Fruit fly (Drosophila melanogaster) whole organism, embryonic: ENCODE measurements around the gene CG6465.

Source experiments
- Adf1 ChIP-seq: fragments of 200-800 bp; sonication (Bioruptor generic); IDR thresholded peaks from 2 replicates; pipeline ENCODE4 v1.3.6; 2022; ENCODE audit warnings: missing biosample characterization, missing genetic modification characterization
- CG10979 ChIP-seq: fragments of 200-800 bp; sonication (Bioruptor generic); optimal IDR thresholded peaks from 2 replicates; lab custom pipeline; 2018; ENCODE audit warnings: missing biosample characterization, mild to moderate bottlenecking, missing genetic modification characterization, moderate library complexity
- CG11093 ChIP-seq: fragments of 200-800 bp; sonication (Bioruptor generic); IDR thresholded peaks from 3 replicates; pipeline ENCODE4 v1.3.6; 2022; ENCODE audit warnings: missing biosample characterization, missing genetic modification characterization
- CG12219 ChIP-seq: fragments of 200-800 bp; sonication (Bioruptor generic); optimal IDR thresholded peaks from 3 replicates; lab custom pipeline; 2018; ENCODE audit warnings: missing biosample characterization, mild to moderate bottlenecking, missing genetic modification characterization
- CG12744 ChIP-seq: fragments of 200-800 bp; sonication (Bioruptor generic); optimal IDR thresholded peaks from 2 replicates; lab custom pipeline; 2016; ENCODE audit warnings: missing biosample characterization, missing genetic modification characterization
- CG13424 ChIP-seq: fragments of 200-800 bp; sonication (Bioruptor generic); optimal IDR thresholded peaks from 2 replicates; lab custom pipeline; 2019; ENCODE audit warnings: missing biosample characterization, mild to moderate bottlenecking, missing genetic modification characterization, moderate library complexity
- CG13775 ChIP-seq: fragments of 200-800 bp; sonication (Bioruptor generic); optimal IDR thresholded peaks from 3 replicates; lab custom pipeline; 2017; ENCODE audit warnings: missing biosample characterization, mild to moderate bottlenecking, missing genetic modification characterization
- CG14441 ChIP-seq: fragments of 200-800 bp; sonication (Bioruptor generic); IDR thresholded peaks from 2 replicates; pipeline ENCODE4 v1.3.6; 2022; ENCODE audit warnings: missing biosample characterization, missing genetic modification characterization
- CG14860 ChIP-seq: fragments of 200-800 bp; sonication (Bioruptor generic); IDR thresholded peaks from 3 replicates; pipeline ENCODE4 v1.3.6; 2022; ENCODE audit warnings: missing biosample characterization, missing genetic modification characterization; ENCODE audit not compliant: partially characterized antibody
- CG1602 ChIP-seq: fragments of 200-800 bp; sonication (Bioruptor generic); optimal IDR thresholded peaks from 3 replicates; lab custom pipeline; 2016; ENCODE audit warnings: missing biosample characterization, missing genetic modification characterization
- CG16813 ChIP-seq: fragments of 200-800 bp; sonication (Bioruptor generic); IDR thresholded peaks from 3 replicates; pipeline ENCODE4 v1.3.6; 2022; ENCODE audit warnings: missing biosample characterization, missing genetic modification characterization; ENCODE audit not compliant: partially characterized antibody
- CG17186 ChIP-seq: fragments of 200-800 bp; sonication (Bioruptor generic); optimal IDR thresholded peaks from 3 replicates; lab custom pipeline; 2017; ENCODE audit warnings: missing biosample characterization, missing genetic modification reagents, missing genetic modification characterization
- CG18619 ChIP-seq: fragments of 200-800 bp; sonication (Bioruptor generic); optimal IDR thresholded peaks from 3 replicates; lab custom pipeline; 2017; ENCODE audit warnings: missing biosample characterization, mild to moderate bottlenecking, missing genetic modification characterization
- CG30020 ChIP-seq: fragments of 200-800 bp; optimal IDR thresholded peaks from 2 replicates; lab custom pipeline; 2019; ENCODE audit warnings: missing biosample characterization, mild to moderate bottlenecking, missing genetic modification characterization, moderate library complexity
- CG30431 ChIP-seq: fragments of 200-800 bp; sonication (Bioruptor generic); optimal IDR thresholded peaks from 2 replicates; lab custom pipeline; 2017; ENCODE audit warnings: missing biosample characterization, missing genetic modification characterization
- CG31224 ChIP-seq: fragments of 200-800 bp; sonication (Bioruptor generic); IDR thresholded peaks from 2 replicates; pipeline ENCODE4 v1.3.6; 2022; ENCODE audit warnings: missing biosample characterization, missing genetic modification characterization
- CG33557 ChIP-seq: fragments of 200-800 bp; sonication (Bioruptor generic); optimal IDR thresholded peaks from 2 replicates; lab custom pipeline; 2019; ENCODE audit warnings: missing biosample characterization, mild to moderate bottlenecking, missing genetic modification characterization, moderate library complexity
- CG3838 ChIP-seq: fragments of 200-800 bp; sonication (Bioruptor generic); optimal IDR thresholded peaks from 3 replicates; lab custom pipeline; 2016; ENCODE audit warnings: missing biosample characterization, missing genetic modification characterization
- CG4360 ChIP-seq: fragments of 200-800 bp; sonication (Bioruptor generic); IDR thresholded peaks from 2 replicates; pipeline ENCODE4 v1.3.6; 2022; ENCODE audit warnings: missing biosample characterization, missing genetic modification characterization
- CG6272 ChIP-seq: fragments of 200-800 bp; sonication (Bioruptor generic); IDR thresholded peaks from 2 replicates; pipeline ENCODE4 v1.3.6; 2022; ENCODE audit warnings: missing biosample characterization, missing genetic modification characterization
- CG7372 ChIP-seq: fragments of 200-800 bp; sonication (Bioruptor generic); IDR thresholded peaks from 2 replicates; pipeline ENCODE4 v1.3.6; 2022; ENCODE audit warnings: missing biosample characterization, missing genetic modification characterization
- CG8765 ChIP-seq: fragments of 200-800 bp; sonication (Bioruptor generic); IDR thresholded peaks from 2 replicates; pipeline ENCODE4 v1.3.6; 2022; ENCODE audit warnings: missing biosample characterization, missing genetic modification characterization
- CG9437 ChIP-seq: fragments of 200-800 bp; sonication (Bioruptor generic); optimal IDR thresholded peaks from 2 replicates; lab custom pipeline; 2018; ENCODE audit warnings: missing biosample characterization, mild to moderate bottlenecking, missing genetic modification characterization
- CHES-1-like ChIP-seq: fragments of 200-800 bp; sonication (Bioruptor generic); optimal IDR thresholded peaks from 2 replicates; lab custom pipeline; 2016; ENCODE audit warnings: missing biosample characterization, missing genetic modification characterization
- Deaf1 ChIP-seq: fragments of 200-800 bp; optimal IDR thresholded peaks from 3 replicates; lab custom pipeline; 2019; ENCODE audit warnings: missing biosample characterization, mild to moderate bottlenecking, missing genetic modification characterization, moderate library complexity
- Dfd ChIP-seq, 2 experiments: fragments of >200 bp; optimal IDR thresholded peaks; 2 replicates each; lab custom pipeline; 2017; ENCODE audit warnings: missing biosample characterization in 2 of 2, missing genetic modification characterization in 2 of 2
- Ets65A ChIP-seq: fragments of 200-800 bp; sonication (Bioruptor generic); peaks from one replicate; lab custom pipeline; 2016; ENCODE audit warnings: missing biosample characterization, missing genetic modification characterization
- HLH54F ChIP-seq: fragments of 200-800 bp; sonication (Bioruptor generic); optimal IDR thresholded peaks from 3 replicates; lab custom pipeline; 2016; ENCODE audit warnings: missing biosample characterization, missing genetic modification characterization
- HmgD ChIP-seq: fragments of 200-800 bp; sonication (Bioruptor generic); optimal IDR thresholded peaks from 3 replicates; lab custom pipeline; 2016; ENCODE audit warnings: missing biosample characterization, missing genetic modification characterization
- ap ChIP-seq: fragments of 200-800 bp; sonication (Bioruptor generic); IDR thresholded peaks from 2 replicates; pipeline ENCODE4 v1.3.6; 2022; ENCODE audit warnings: missing biosample characterization, missing genetic modification characterization
- btn ChIP-seq: fragments of 200-800 bp; sonication (Bioruptor generic); optimal IDR thresholded peaks from 2 replicates; lab custom pipeline; 2016; ENCODE audit warnings: missing biosample characterization, missing genetic modification characterization
- da ChIP-seq: fragments of 200-800 bp; sonication (Bioruptor generic); optimal IDR thresholded peaks from 2 replicates; lab custom pipeline; 2016; ENCODE audit warnings: missing biosample characterization, missing genetic modification characterization
- dmrt11E ChIP-seq: fragments of 200-800 bp; sonication (Bioruptor generic); optimal IDR thresholded peaks from 3 replicates; lab custom pipeline; 2018; ENCODE audit warnings: missing biosample characterization, mild to moderate bottlenecking, missing genetic modification characterization, moderate library complexity
- eve ChIP-seq, 2 experiments: fragments of >200 bp; optimal IDR thresholded peaks; 2 replicates each; lab custom pipeline; 2017; ENCODE audit warnings: missing biosample characterization in 2 of 2, missing genetic modification characterization in 2 of 2
- eyg ChIP-seq: fragments of 200-800 bp; sonication (Bioruptor generic); optimal IDR thresholded peaks from 3 replicates; lab custom pipeline; 2016; ENCODE audit warnings: missing biosample characterization, missing genetic modification characterization
- fd102C ChIP-seq: fragments of 200-800 bp; sonication (Bioruptor generic); optimal IDR thresholded peaks from 2 replicates; lab custom pipeline; 2018; ENCODE audit warnings: missing biosample characterization, mild to moderate bottlenecking, missing genetic modification characterization, moderate library complexity
- fd64A ChIP-seq: fragments of 200-800 bp; sonication (Bioruptor generic); optimal IDR thresholded peaks from 3 replicates; lab custom pipeline; 2018; ENCODE audit warnings: missing biosample characterization, mild to moderate bottlenecking, missing genetic modification characterization
- h ChIP-seq: fragments of >200 bp; optimal IDR thresholded peaks from 2 replicates; lab custom pipeline; 2017
- hb ChIP-seq: fragments of 200-800 bp; sonication (Bioruptor generic); IDR thresholded peaks from 3 replicates; pipeline ENCODE4 v1.3.6; 2022; ENCODE audit warnings: missing biosample characterization, missing genetic modification characterization; ENCODE audit not compliant: partially characterized antibody
- ind ChIP-seq: fragments of 200-800 bp; sonication (Bioruptor generic); optimal IDR thresholded peaks from 3 replicates; lab custom pipeline; 2016; ENCODE audit warnings: missing biosample characterization, missing genetic modification characterization
- jumu ChIP-seq: fragments of 200-800 bp; sonication (Bioruptor generic); optimal IDR thresholded peaks from 3 replicates; lab custom pipeline; 2016; ENCODE audit warnings: missing biosample characterization, missing genetic modification characterization
- lbe ChIP-seq: fragments of 200-800 bp; sonication (Bioruptor generic); optimal IDR thresholded peaks from 2 replicates; lab custom pipeline; 2016; ENCODE audit warnings: missing biosample characterization, mild to moderate bottlenecking, missing genetic modification characterization
- mam ChIP-seq: fragments of 200-800 bp; sonication (Bioruptor generic); optimal IDR thresholded peaks from 3 replicates; lab custom pipeline; 2016; ENCODE audit warnings: missing biosample characterization, missing genetic modification characterization
- nerfin-2 ChIP-seq: fragments of 200-800 bp; sonication (Bioruptor generic); IDR thresholded peaks from 2 replicates; pipeline ENCODE4 v1.3.6; 2022; ENCODE audit warnings: missing biosample characterization, missing genetic modification characterization; ENCODE audit not compliant: partially characterized antibody
- nmo ChIP-seq: fragments of 200-800 bp; sonication (Bioruptor generic); optimal IDR thresholded peaks from 2 replicates; lab custom pipeline; 2018; ENCODE audit warnings: missing biosample characterization, mild to moderate bottlenecking, missing genetic modification characterization, moderate library complexity
- pita ChIP-seq: fragments of 200-800 bp; sonication (Bioruptor generic); optimal IDR thresholded peaks from 2 replicates; lab custom pipeline; 2017; ENCODE audit warnings: missing biosample characterization, mild to moderate bottlenecking, missing genetic modification characterization
- rib ChIP-seq: fragments of 200-800 bp; sonication (Bioruptor generic); IDR thresholded peaks from 2 replicates; pipeline ENCODE4 v1.3.6; 2022; ENCODE audit warnings: missing biosample characterization, missing genetic modification characterization
- scrt ChIP-seq: fragments of 200-800 bp; sonication (Bioruptor generic); optimal IDR thresholded peaks from 2 replicates; lab custom pipeline; 2018; ENCODE audit warnings: missing biosample characterization, mild to moderate bottlenecking, missing genetic modification characterization, moderate library complexity
- stc ChIP-seq: fragments of 200-800 bp; sonication (Bioruptor generic); IDR thresholded peaks from 2 replicates; pipeline ENCODE4 v1.3.6; 2022; ENCODE audit warnings: missing biosample characterization, missing genetic modification characterization
- toy ChIP-seq: fragments of 200-800 bp; sonication (Bioruptor generic); IDR thresholded peaks from 2 replicates; pipeline ENCODE4 v1.3.6; 2022; ENCODE audit warnings: missing biosample characterization, missing genetic modification characterization
- trh ChIP-seq: fragments of 200-800 bp; sonication (Bioruptor generic); optimal IDR thresholded peaks from 2 replicates; lab custom pipeline; 2016; ENCODE audit warnings: missing biosample characterization, missing genetic modification characterization
- unpg ChIP-seq: fragments of 200-800 bp; sonication (Bioruptor generic); optimal IDR thresholded peaks from 3 replicates; lab custom pipeline; 2018; ENCODE audit warnings: missing biosample characterization, mild to moderate bottlenecking, missing genetic modification characterization, moderate library complexity
- wdn ChIP-seq: fragments of 200-800 bp; sonication (Bioruptor generic); IDR thresholded peaks from 2 replicates; pipeline ENCODE4 v1.3.6; 2022; ENCODE audit warnings: missing biosample characterization, missing genetic modification characterization

Gene CG6465

DNA sequence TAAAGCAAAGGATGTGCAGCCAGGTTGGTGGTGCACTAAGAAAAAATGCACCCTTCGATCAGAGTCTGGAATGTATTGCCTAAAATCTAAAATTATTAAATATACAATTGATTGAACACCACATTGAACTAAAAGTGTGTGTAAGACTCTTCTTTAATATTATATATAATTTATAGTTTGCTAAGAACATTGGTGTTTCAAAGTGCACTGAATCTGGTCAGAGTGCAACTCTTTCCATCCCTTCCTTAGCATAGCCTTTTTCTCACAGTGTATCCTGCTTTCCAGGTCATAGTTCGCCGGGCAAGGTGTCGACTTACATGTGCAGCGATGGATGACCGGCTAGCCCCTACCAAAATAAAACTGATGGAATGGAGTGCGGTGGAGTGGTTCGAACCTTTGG, 51.0 kb downstream of the CG6465 start (continued):
- no peak for TF ChIP-seq mam
- no peak for TF ChIP-seq CG30020
- no peak for TF ChIP-seq trh (GFP tag; lab: Kevin White, UChicago)
- TF ChIP-seq Deaf1 (tag; lab: Kevin White, UChicago): no peak
- no peak for TF ChIP-seq wdn
- no peak for TF ChIP-seq nerfin-2 (GFP tag; lab: Robert Waterston, UW)
- peak; percentile 38 for TF ChIP-seq nmo
- no peak for TF ChIP-seq eyg (GFP tag; lab: Kevin White, UChicago)
- no peak for TF ChIP-seq CG1602 (GFP tag; lab: Kevin White, UChicago)
- TF ChIP-seq hb: no peak
- no peak for TF ChIP-seq HLH54F (GFP tag; lab: Kevin White, UChicago)
- TF ChIP-seq jumu (GFP tag; lab: Kevin White, UChicago): no peak
- TF ChIP-seq CG12219 (GFP tag; lab: Kevin White, UChicago): no peak
- TF ChIP-seq CG13424 (tag; lab: Kevin White, UChicago): no peak
- peak; percentile 5 for TF ChIP-seq unpg (GFP tag; lab: Kevin White, UChicago)
- no peak for TF ChIP-seq CG11093
- no peak for TF ChIP-seq toy
- no peak for TF ChIP-seq fd64A
- no peak for TF ChIP-seq lbe
- peak; percentile 70 for TF ChIP-seq CG13775 (GFP tag; lab: Kevin White, UChicago)
- TF ChIP-seq CG31224 (GFP tag; lab: Robert Waterston, UW): no peak
- TF ChIP-seq eve (GFP tag; optimal IDR thresholded peaks at IDR 0.05; lab: Kevin White, UChicago): peak in 1 of 2 experiments; percentile 23
- no peak for TF ChIP-seq CG14860
- TF ChIP-seq CG4360: no peak
- no peak for TF ChIP-seq Ets65A (GFP tag; lab: Kevin White, UChicago)
- TF ChIP-seq CG8765 (GFP tag; lab: Robert Waterston, UW): peak; percentile 81
- no peak for TF ChIP-seq CG7372 (GFP tag; lab: Robert Waterston, UW)
- TF ChIP-seq ap (GFP tag; lab: Robert Waterston, UW): no peak
- TF ChIP-seq CG12744 (GFP tag; lab: Kevin White, UChicago): no peak
- TF ChIP-seq CG6272 (GFP tag; lab: Robert Waterston, UW): no peak
- TF ChIP-seq da: no peak
- no peak for TF ChIP-seq scrt (GFP tag; lab: Kevin White, UChicago)
- TF ChIP-seq CG33557 (GFP tag; lab: Kevin White, UChicago): peak; percentile 54
- no peak for TF ChIP-seq CHES-1-like (GFP tag; lab: Kevin White, UChicago)
- no peak for TF ChIP-seq pita (GFP tag; lab: Kevin White, UChicago)
- TF ChIP-seq Dfd (GFP tag; optimal IDR thresholded peaks at IDR 0.05; lab: Kevin White, UChicago): no peak
- TF ChIP-seq Adf1 (GFP tag; lab: Robert Waterston, UW): no peak
- no peak for TF ChIP-seq ind (GFP tag; lab: Kevin White, UChicago)
- no peak for TF ChIP-seq CG16813 (GFP tag; lab: Robert Waterston, UW)
- no peak for TF ChIP-seq CG14441
- TF ChIP-seq CG30431: peak; percentile 67
- no peak for TF ChIP-seq h (lab: Kevin White, UChicago)
- no peak for TF ChIP-seq CG18619 (GFP tag; lab: Kevin White, UChicago)
- TF ChIP-seq stc (GFP tag; lab: Robert Waterston, UW): no peak
- peak; percentile 82 for TF ChIP-seq CG10979
- no peak for TF ChIP-seq CG3838
- no peak for TF ChIP-seq rib (GFP tag; lab: Robert Waterston, UW)
- TF ChIP-seq btn (GFP tag; lab: Kevin White, UChicago): no peak
- no peak for TF ChIP-seq HmgD (GFP tag; lab: Kevin White, UChicago)
- no peak for TF ChIP-seq CG17186 (GFP tag; lab: Kevin White, UChicago)
- TF ChIP-seq CG9437 (GFP tag; lab: Kevin White, UChicago): no peak
- TF ChIP-seq dmrt11E (tag; lab: Kevin White, UChicago): peak; percentile 84
- TF ChIP-seq fd102C (GFP tag; lab: Kevin White, UChicago): peak; percentile 90
